Worm (Caenorhabditis elegans) whole organism, young adult: ENCODE data around the gene Y38E10A.2.
A peak's percentile ranks its signal among the peaks of the same experiment; 100 is the strongest.
"Not testable (repeated sequence)": the region's sequence is repeated elsewhere in the genome, so short reads cannot be mapped to it uniquely, and the experiment has no call there.

Experiments
- B0035.1 ChIP-seq: sonication (generic microtip); optimal IDR thresholded peaks from 2 replicates; lab custom pipeline; 2016; ENCODE audit warnings: missing genetic modification characterization, mild to moderate bottlenecking, missing compliant biosample characterization, missing genotype, missing genetic modification reagents
- F23B12.7 ChIP-seq: sonication (generic microtip); optimal IDR thresholded peaks from 2 replicates; lab custom pipeline; 2017; ENCODE audit warnings: missing genetic modification characterization, mild to moderate bottlenecking, missing compliant biosample characterization, antibody characterized with exemption, moderate library complexity; ENCODE audit not compliant: insufficient read depth
- F33H1.4 ChIP-seq: fragments of 200-800 bp; sonication (Bioruptor generic); IDR thresholded peaks from 2 replicates; pipeline ENCODE4 v1.3.6; 2022; ENCODE audit warnings: missing genetic modification reagents, missing genetic modification characterization, missing compliant biosample characterization
- K11D2.4 ChIP-seq: fragments of 200-800 bp; sonication (Bioruptor generic); IDR thresholded peaks from 2 replicates; pipeline ENCODE4 v1.3.6; 2022; ENCODE audit warnings: missing genetic modification reagents, missing genetic modification characterization, missing compliant biosample characterization
- K12H6.12 ChIP-seq: fragments of 200-800 bp; sonication (Bioruptor generic); optimal IDR thresholded peaks from 2 replicates; lab custom pipeline; 2018; ENCODE audit warnings: mild to moderate bottlenecking, missing genetic modification characterization, missing compliant biosample characterization
- T26A5.8 ChIP-seq: sonication (generic microtip); optimal IDR thresholded peaks from 2 replicates; lab custom pipeline; 2016; ENCODE audit warnings: missing genetic modification characterization, missing compliant biosample characterization
- Y67H2A.10 ChIP-seq: fragments of 200-800 bp; sonication (Bioruptor generic); conservative IDR thresholded peaks from 2 replicates; pipeline ENCODE4 v1.3.6; 2022; ENCODE audit warnings: missing genetic modification reagents, missing genetic modification characterization, missing compliant biosample characterization
- Y79H2A.3 ChIP-seq: fragments of 200-800 bp; sonication (Bioruptor generic); conservative IDR thresholded peaks from 2 replicates; pipeline ENCODE4 v1.3.6; 2022; ENCODE audit warnings: missing genetic modification reagents, missing genetic modification characterization, missing compliant biosample characterization
- Y95B8A.8 ChIP-seq: fragments of 200-800 bp; sonication (Bioruptor generic); IDR thresholded peaks from 2 replicates; pipeline ENCODE4 v1.3.6; 2022; ENCODE audit warnings: missing genetic modification reagents, missing genetic modification characterization, missing compliant biosample characterization
- ZK185.1 ChIP-seq: sonication (generic microtip); optimal IDR thresholded peaks from 2 replicates; lab custom pipeline; 2016; ENCODE audit warnings: mild to moderate bottlenecking, missing genetic modification characterization, missing compliant biosample characterization; ENCODE audit not compliant: poor library complexity, severe bottlenecking
- ama-1 ChIP-seq, 3 experiments: fragments of 150-350 bp in 1 of 3; sonication (generic microtip) in 2 of 3; optimal IDR thresholded peaks; 2 replicates each; lab custom pipeline; 2014 to 2018; ENCODE audit warnings: missing biosample characterization in 2 of 3, missing genetic modification characterization in 2 of 3, missing genetic modification reagents in 2 of 3
- atf-7 ChIP-seq: sonication (generic microtip); optimal IDR thresholded peaks from 2 replicates; lab custom pipeline; 2017; ENCODE audit warnings: mild to moderate bottlenecking, missing genetic modification characterization, missing compliant biosample characterization
- attf-3 ChIP-seq: fragments of 200-800 bp; sonication (Bioruptor generic); conservative IDR thresholded peaks from 2 replicates; pipeline ENCODE4 v1.3.6; 2022; ENCODE audit warnings: missing genetic modification reagents, missing genetic modification characterization, missing compliant biosample characterization
- attf-5 ChIP-seq: fragments of 200-800 bp; sonication (Bioruptor generic); optimal IDR thresholded peaks from 2 replicates; lab custom pipeline; 2018; ENCODE audit warnings: mild to moderate bottlenecking, missing genetic modification characterization, missing compliant biosample characterization
- attf-6 ChIP-seq: fragments of 200-800 bp; sonication (Bioruptor generic); IDR thresholded peaks from 2 replicates; pipeline ENCODE4 v1.3.6; 2022; ENCODE audit warnings: missing genetic modification reagents, missing genetic modification characterization, missing compliant biosample characterization
- chd-7 ChIP-seq: sonication (generic microtip); optimal IDR thresholded peaks from 2 replicates; lab custom pipeline; 2016; ENCODE audit warnings: mild to moderate bottlenecking, missing genetic modification characterization, moderate library complexity, missing compliant biosample characterization
- die-1 ChIP-seq: sonication (generic microtip); optimal IDR thresholded peaks from 2 replicates; lab custom pipeline; 2016; ENCODE audit warnings: missing genotype, mild to moderate bottlenecking, missing genetic modification characterization, missing compliant biosample characterization
- dox-1 ChIP-seq: fragments of 200-800 bp; sonication (Bioruptor generic); IDR thresholded peaks from 2 replicates; pipeline ENCODE4 v1.3.6; 2022; ENCODE audit warnings: missing genetic modification reagents, missing genetic modification characterization, missing compliant biosample characterization
- him-1 ChIP-seq: sonication (generic microtip); optimal IDR thresholded peaks from 2 replicates; lab custom pipeline; 2016; ENCODE audit warnings: missing genotype, missing genetic modification reagents, missing genetic modification characterization, missing compliant biosample characterization
- hlh-12 ChIP-seq: sonication (generic microtip); optimal IDR thresholded peaks from 2 replicates; lab custom pipeline; 2016; ENCODE audit warnings: missing genetic modification characterization, missing compliant biosample characterization
- hsf-1 ChIP-seq: fragments of 200-800 bp; sonication (Bioruptor generic); IDR thresholded peaks from 2 replicates; pipeline ENCODE4 v1.3.6; 2022; ENCODE audit warnings: missing genetic modification reagents, missing genetic modification characterization, missing compliant biosample characterization
- let-526 ChIP-seq: fragments of 200-800 bp; sonication (Bioruptor generic); IDR thresholded peaks from 2 replicates; pipeline ENCODE4 v1.3.6; 2022; ENCODE audit warnings: missing genetic modification reagents, missing genetic modification characterization, missing compliant biosample characterization
- let-607 ChIP-seq, 2 experiments: fragments of 200-800 bp in 1 of 2; sonication (Bioruptor generic) in 1 of 2; sonication (generic microtip) in 1 of 2; optimal IDR thresholded peaks; 2 replicates each; lab custom pipeline; 2016 to 2018; ENCODE audit warnings: mild to moderate bottlenecking in 2 of 2, missing compliant biosample characterization in 2 of 2, missing genetic modification characterization in 2 of 2, moderate library complexity in 2 of 2, missing genotype in 1 of 2
- lsl-1 ChIP-seq: fragments of 200-800 bp; sonication (Bioruptor generic); optimal IDR thresholded peaks from 2 replicates; lab custom pipeline; 2018; ENCODE audit warnings: mild to moderate bottlenecking, missing genetic modification characterization, moderate library complexity, missing compliant biosample characterization
- lsy-27 ChIP-seq: sonication (generic microtip); optimal IDR thresholded peaks from 2 replicates; lab custom pipeline; 2017; ENCODE audit warnings: missing genetic modification characterization, mild to moderate bottlenecking, missing compliant biosample characterization, antibody characterized with exemption, missing genotype, borderline replicate concordance; ENCODE audit not compliant: insufficient read depth
- madf-6 ChIP-seq: fragments of 200-800 bp; sonication (Bioruptor generic); IDR thresholded peaks from 2 replicates; pipeline ENCODE4 v1.3.6; 2022; ENCODE audit warnings: missing genetic modification reagents, missing genetic modification characterization, missing compliant biosample characterization
- mcd-1 ChIP-seq: fragments of 200-800 bp; sonication (Bioruptor generic); IDR thresholded peaks from 2 replicates; pipeline ENCODE4 v1.3.6; 2022; ENCODE audit warnings: missing genetic modification reagents, missing genetic modification characterization, missing compliant biosample characterization
- mel-28 ChIP-seq: sonication (generic microtip); optimal IDR thresholded peaks from 2 replicates; lab custom pipeline; 2016; ENCODE audit warnings: borderline replicate concordance, mild to moderate bottlenecking, missing genetic modification characterization, missing compliant biosample characterization
- mxl-1 ChIP-seq: sonication (generic microtip); optimal IDR thresholded peaks from 2 replicates; lab custom pipeline; 2016; ENCODE audit warnings: missing genetic modification characterization, missing compliant biosample characterization
- nhr-90 ChIP-seq: sonication (generic microtip); optimal IDR thresholded peaks from 2 replicates; lab custom pipeline; 2016; ENCODE audit warnings: missing genotype, mild to moderate bottlenecking, missing genetic modification characterization, missing compliant biosample characterization
- pbrm-1 ChIP-seq: fragments of 200-800 bp; sonication (Bioruptor generic); IDR thresholded peaks from 2 replicates; pipeline ENCODE4 v1.3.6; 2022; ENCODE audit warnings: missing genetic modification reagents, missing genetic modification characterization, missing compliant biosample characterization
- rcor-1 ChIP-seq: fragments of 200-800 bp; sonication (Bioruptor generic); IDR thresholded peaks from 2 replicates; pipeline ENCODE4 v1.3.6; 2022; ENCODE audit warnings: missing genetic modification reagents, missing genetic modification characterization, missing compliant biosample characterization
- rec-8 ChIP-seq, 2 experiments: sonication (generic microtip); optimal IDR thresholded peaks; 2 replicates each; lab custom pipeline; 2016; ENCODE audit warnings: mild to moderate bottlenecking in 2 of 2, missing genetic modification characterization in 2 of 2, missing genetic modification reagents in 2 of 2, missing genotype in 2 of 2, missing biosample characterization in 1 of 2, missing compliant biosample characterization in 1 of 2, moderate library complexity in 1 of 2
- snpc-1.1 ChIP-seq: sonication (generic microtip); optimal IDR thresholded peaks from 2 replicates; lab custom pipeline; 2017; ENCODE audit warnings: missing genetic modification characterization, mild to moderate bottlenecking, missing compliant biosample characterization, antibody characterized with exemption, moderate library complexity, missing genotype, missing genetic modification reagents; ENCODE audit not compliant: insufficient read depth
- snpc-1.3 ChIP-seq: sonication (generic microtip); optimal IDR thresholded peaks from 2 replicates; lab custom pipeline; 2017; ENCODE audit warnings: missing genetic modification characterization, mild to moderate bottlenecking, missing compliant biosample characterization, antibody characterized with exemption, moderate library complexity, missing genotype, missing genetic modification reagents; ENCODE audit not compliant: insufficient read depth
- snpc-3.4 ChIP-seq: sonication (generic microtip); optimal IDR thresholded peaks from 2 replicates; lab custom pipeline; 2017; ENCODE audit warnings: missing genetic modification characterization, mild to moderate bottlenecking, missing compliant biosample characterization, antibody characterized with exemption, moderate library complexity, missing genotype, missing genetic modification reagents
- zim-3 ChIP-seq: sonication (generic microtip); optimal IDR thresholded peaks from 2 replicates; lab custom pipeline; 2017; ENCODE audit warnings: mild to moderate bottlenecking, missing genetic modification characterization, moderate library complexity, missing compliant biosample characterization

Y38E10A.2 gene

ce11 chrII:12541670-12542080 lies 31.8 kb downstream of the Y38E10A.2 start (continued):
- TF ChIP-seq die-1 (tag; lab: Kevin White, UChicago) (peak; percentile 84), rec-8 (tag; optimal IDR thresholded peaks at IDR 0.05; lab: Kevin White, UChicago) (peak; percentile 3 to 62), nhr-90 (tag; lab: Kevin White, UChicago) (peak; percentile 88), snpc-1.1 (peak; percentile 76), Y95B8A.8 (GFP tag; lab: Robert Waterston, UW) (0 out of 2 replicates have a peak, but pooled peaks have one; percentile 42), F33H1.4 (GFP tag; lab: Robert Waterston, UW) (peak; percentile 24), ama-1 (GFP tag; optimal IDR thresholded peaks at IDR 0.05; lab: Kevin White, UChicago) (peak; percentile 48 to 59), K11D2.4 (0 out of 2 replicates have a peak, but pooled peaks have one; percentile 11), lsy-27 (tag; lab: Kevin White, UChicago) (peak; percentile 32), dox-1 (GFP tag; lab: Robert Waterston, UW) (peak; percentile 80), zim-3 (tag; lab: Kevin White, UChicago) (peak; percentile 73), let-526 (GFP tag; lab: Robert Waterston, UW) (0 out of 2 replicates have a peak, but pooled peaks have one; percentile 59), Y79H2A.3 (GFP tag; lab: Robert Waterston, UW) (0 out of 2 replicates have a peak, but pooled peaks have one; percentile 53), attf-5 (peak; percentile 48), him-1 (tag; lab: Kevin White, UChicago) (peak; percentile 89), attf-6 (GFP tag; lab: Robert Waterston, UW) (0 out of 2 replicates have a peak, but pooled peaks have one; percentile 54), madf-6 (GFP tag; lab: Robert Waterston, UW) (peak; percentile 63), pbrm-1 (GFP tag; lab: Robert Waterston, UW) (peak; percentile 49; the same call in 1 of the 2 replicates), rcor-1 (GFP tag; lab: Robert Waterston, UW) (peak; percentile 17; the same call in 1 of the 2 replicates), attf-3 (GFP tag; lab: Robert Waterston, UW) (peak; percentile 57; the same call in 1 of the 2 replicates), ZK185.1 (tag; lab: Kevin White, UChicago) (peak; percentile 77), snpc-1.3 (tag; lab: Kevin White, UChicago) (peak; percentile 49), mxl-1 (tag; lab: Kevin White, UChicago) (peak; percentile 65), mel-28 (tag; lab: Kevin White, UChicago) (peak; percentile 3), snpc-3.4 (tag; lab: Kevin White, UChicago) (peak; percentile 67), B0035.1 (tag; lab: Kevin White, UChicago) (peak; percentile 51), F23B12.7 (tag; lab: Kevin White, UChicago) (peak; percentile 76), T26A5.8 (tag; lab: Kevin White, UChicago) (peak; percentile 30), Y67H2A.10 (GFP tag; lab: Robert Waterston, UW) (0 out of 2 replicates have a peak, but pooled peaks have one; percentile 10), atf-7 (tag; lab: Kevin White, UChicago) (peak; percentile 66), K12H6.12 (tag; lab: Kevin White, UChicago) (peak; percentile 9), let-607 (tag; optimal IDR thresholded peaks at IDR 0.05; lab: Kevin White, UChicago) (peak; percentile 32 to 38), hlh-12 (tag; lab: Kevin White, UChicago) (peak; percentile 71), chd-7 (tag; lab: Kevin White, UChicago) (peak; percentile 77), mcd-1 (GFP tag; lab: Robert Waterston, UW) (peak; percentile 50; the same call in 1 of the 2 replicates), lsl-1 (GFP tag; lab: Kevin White, UChicago) (peak; percentile 48), hsf-1 (GFP tag; lab: Robert Waterston, UW) (0 out of 2 replicates have a peak, but pooled peaks have one; percentile 14)
- not testable (repeated sequence) for TF ChIP-seq ama-1 (optimal IDR thresholded peaks at IDR 0.05; lab: Kevin White, UChicago)
